Worm (Caenorhabditis elegans) whole organism, young adult: Measurements from ENCODE around the gene unc-53.

Experiments
- B0261.1 ChIP-seq: sonication (generic microtip); optimal IDR thresholded peaks from 2 replicates; lab custom pipeline; 2016; ENCODE audit warnings: mild to moderate bottlenecking, missing genetic modification characterization, moderate library complexity, missing compliant biosample characterization
- C17E4.6 ChIP-seq: fragments of 200-800 bp; sonication (Bioruptor generic); IDR thresholded peaks from 2 replicates; pipeline ENCODE4 v1.3.6; 2022; ENCODE audit warnings: missing genetic modification reagents, missing genetic modification characterization, missing compliant biosample characterization
- D2030.7 ChIP-seq: fragments of 200-800 bp; sonication (Bioruptor generic); IDR thresholded peaks from 2 replicates; pipeline ENCODE4 v1.3.6; 2022; ENCODE audit warnings: missing genetic modification reagents, missing genetic modification characterization, missing compliant biosample characterization
- F22D6.2 ChIP-seq: sonication (generic microtip); optimal IDR thresholded peaks from 2 replicates; lab custom pipeline; 2016; ENCODE audit warnings: mild to moderate bottlenecking, missing genetic modification characterization, missing compliant biosample characterization
- F23B12.7 ChIP-seq: sonication (generic microtip); optimal IDR thresholded peaks from 2 replicates; lab custom pipeline; 2017; ENCODE audit warnings: missing genetic modification characterization, mild to moderate bottlenecking, missing compliant biosample characterization, antibody characterized with exemption, moderate library complexity; ENCODE audit not compliant: insufficient read depth
- F39B2.1 ChIP-seq: fragments of 200-800 bp; sonication (Bioruptor generic); IDR thresholded peaks from 2 replicates; pipeline ENCODE4 v1.3.6; 2022; ENCODE audit warnings: missing genetic modification reagents, missing genetic modification characterization, missing compliant biosample characterization
- F49E8.2 ChIP-seq: sonication (generic microtip); optimal IDR thresholded peaks from 3 replicates; lab custom pipeline; 2017; ENCODE audit warnings: missing genetic modification characterization, mild to moderate bottlenecking, missing compliant biosample characterization, antibody characterized with exemption, moderate library complexity; ENCODE audit not compliant: insufficient read depth
- K11D2.4 ChIP-seq: fragments of 200-800 bp; sonication (Bioruptor generic); IDR thresholded peaks from 2 replicates; pipeline ENCODE4 v1.3.6; 2022; ENCODE audit warnings: missing genetic modification reagents, missing genetic modification characterization, missing compliant biosample characterization
- T07F8.4 ChIP-seq: sonication (generic microtip); optimal IDR thresholded peaks from 2 replicates; lab custom pipeline; 2016; ENCODE audit warnings: mild to moderate bottlenecking, missing genetic modification characterization, moderate library complexity, missing compliant biosample characterization
- Y53F4B.3 ChIP-seq: fragments of 200-800 bp; sonication (Bioruptor generic); IDR thresholded peaks from 2 replicates; pipeline ENCODE4 v1.3.6; 2022; ENCODE audit warnings: missing genetic modification reagents, missing genetic modification characterization, missing compliant biosample characterization
- aptf-3 ChIP-seq: fragments of 200-800 bp; sonication (Bioruptor generic); IDR thresholded peaks from 2 replicates; pipeline ENCODE4 v1.3.6; 2022; ENCODE audit warnings: missing genetic modification characterization, missing compliant biosample characterization
- atf-7 ChIP-seq: sonication (generic microtip); optimal IDR thresholded peaks from 2 replicates; lab custom pipeline; 2017; ENCODE audit warnings: mild to moderate bottlenecking, missing genetic modification characterization, missing compliant biosample characterization
- athp-1 ChIP-seq: sonication (generic microtip); optimal IDR thresholded peaks from 2 replicates; lab custom pipeline; 2017; ENCODE audit warnings: mild to moderate bottlenecking, missing genetic modification characterization, missing compliant biosample characterization
- cebp-1 ChIP-seq, 2 experiments: fragments of 200-800 bp in 1 of 2; sonication (Bioruptor generic) in 1 of 2; sonication (generic microtip) in 1 of 2; IDR thresholded peaks in 1 of 2; optimal IDR thresholded peaks in 1 of 2; 2 replicates each; pipeline versions ENCODE4 v1.3.6 to Lab custom; 2017 to 2022; ENCODE audit warnings: missing compliant biosample characterization in 2 of 2, missing genetic modification characterization in 2 of 2, mild to moderate bottlenecking in 1 of 2, missing genetic modification reagents in 1 of 2, moderate library complexity in 1 of 2
- chd-7 ChIP-seq: sonication (generic microtip); optimal IDR thresholded peaks from 2 replicates; lab custom pipeline; 2016; ENCODE audit warnings: mild to moderate bottlenecking, missing genetic modification characterization, moderate library complexity, missing compliant biosample characterization
- die-1 ChIP-seq: sonication (generic microtip); optimal IDR thresholded peaks from 2 replicates; lab custom pipeline; 2016; ENCODE audit warnings: missing genotype, mild to moderate bottlenecking, missing genetic modification characterization, missing compliant biosample characterization
- dox-1 ChIP-seq: fragments of 200-800 bp; sonication (Bioruptor generic); IDR thresholded peaks from 2 replicates; pipeline ENCODE4 v1.3.6; 2022; ENCODE audit warnings: missing genetic modification reagents, missing genetic modification characterization, missing compliant biosample characterization
- dpff-1 ChIP-seq: sonication (generic microtip); optimal IDR thresholded peaks from 2 replicates; lab custom pipeline; 2017; ENCODE audit warnings: mild to moderate bottlenecking, missing genetic modification characterization, missing compliant biosample characterization
- efl-1 ChIP-seq: fragments of 150-350 bp; optimal IDR thresholded peaks from 2 replicates; lab custom pipeline; 2014; ENCODE audit warnings: missing biosample characterization, missing genetic modification reagents, missing genetic modification characterization
- fkh-3 ChIP-seq: sonication (generic microtip); optimal IDR thresholded peaks from 2 replicates; lab custom pipeline; 2016; ENCODE audit warnings: mild to moderate bottlenecking, missing genetic modification characterization, missing compliant biosample characterization
- gei-17 ChIP-seq: fragments of 200-800 bp; sonication (Bioruptor generic); optimal IDR thresholded peaks from 2 replicates; lab custom pipeline; 2018; ENCODE audit warnings: mild to moderate bottlenecking, missing genetic modification characterization, missing compliant biosample characterization
- him-1 ChIP-seq: sonication (generic microtip); optimal IDR thresholded peaks from 2 replicates; lab custom pipeline; 2016; ENCODE audit warnings: missing genotype, missing genetic modification reagents, missing genetic modification characterization, missing compliant biosample characterization
- hlh-26 ChIP-seq: fragments of 200-800 bp; sonication (Bioruptor generic); conservative IDR thresholded peaks from 2 replicates; pipeline ENCODE4 v1.3.6; 2022; ENCODE audit warnings: missing genetic modification reagents, missing genetic modification characterization, missing compliant biosample characterization
- hmg-1.2 ChIP-seq: fragments of 200-800 bp; sonication (Bioruptor generic); IDR thresholded peaks from 2 replicates; pipeline ENCODE4 v1.3.6; 2022; ENCODE audit warnings: missing genetic modification reagents, missing genetic modification characterization, missing compliant biosample characterization
- hrde-1 ChIP-seq: sonication (generic microtip); optimal IDR thresholded peaks from 2 replicates; lab custom pipeline; 2016; ENCODE audit warnings: missing genetic modification characterization, mild to moderate bottlenecking, missing compliant biosample characterization, moderate library complexity, missing genotype, missing genetic modification reagents, borderline replicate concordance
- hsf-1 ChIP-seq: fragments of 200-800 bp; sonication (Bioruptor generic); IDR thresholded peaks from 2 replicates; pipeline ENCODE4 v1.3.6; 2022; ENCODE audit warnings: missing genetic modification reagents, missing genetic modification characterization, missing compliant biosample characterization
- lag-1 ChIP-seq: fragments of 200-800 bp; sonication (Bioruptor generic); IDR thresholded peaks from 2 replicates; pipeline ENCODE4 v1.3.6; 2022; ENCODE audit warnings: missing genetic modification reagents, missing genetic modification characterization, missing compliant biosample characterization
- lin-54 ChIP-seq: fragments of 200-800 bp; sonication (Bioruptor generic); optimal IDR thresholded peaks from 2 replicates; lab custom pipeline; 2018; ENCODE audit warnings: mild to moderate bottlenecking, missing genetic modification characterization, missing compliant biosample characterization
- lir-1 ChIP-seq: fragments of 200-800 bp; sonication (Bioruptor generic); conservative IDR thresholded peaks from 2 replicates; pipeline ENCODE4 v1.3.6; 2022; ENCODE audit warnings: missing genetic modification reagents, missing genetic modification characterization, missing compliant biosample characterization
- lsy-27 ChIP-seq: sonication (generic microtip); optimal IDR thresholded peaks from 2 replicates; lab custom pipeline; 2017; ENCODE audit warnings: missing genetic modification characterization, mild to moderate bottlenecking, missing compliant biosample characterization, antibody characterized with exemption, missing genotype, borderline replicate concordance; ENCODE audit not compliant: insufficient read depth
- madf-10 ChIP-seq: sonication (generic microtip); optimal IDR thresholded peaks from 2 replicates; lab custom pipeline; 2016; ENCODE audit warnings: mild to moderate bottlenecking, missing genetic modification characterization, missing compliant biosample characterization
- madf-8 ChIP-seq: fragments of 200-800 bp; sonication (Bioruptor generic); conservative IDR thresholded peaks from 2 replicates; pipeline ENCODE4 v1.3.6; 2022; ENCODE audit warnings: missing genetic modification reagents, missing genetic modification characterization, missing compliant biosample characterization
- mcd-1 ChIP-seq: fragments of 200-800 bp; sonication (Bioruptor generic); IDR thresholded peaks from 2 replicates; pipeline ENCODE4 v1.3.6; 2022; ENCODE audit warnings: missing genetic modification reagents, missing genetic modification characterization, missing compliant biosample characterization
- mes-4 ChIP-seq: sonication (generic microtip); optimal IDR thresholded peaks from 2 replicates; lab custom pipeline; 2016; ENCODE audit warnings: missing genotype, missing genetic modification characterization, missing compliant biosample characterization
- nhr-27 ChIP-seq: fragments of 200-800 bp; sonication (Bioruptor generic); optimal IDR thresholded peaks from 2 replicates; lab custom pipeline; 2018; ENCODE audit warnings: mild to moderate bottlenecking, missing genetic modification characterization, moderate library complexity, missing compliant biosample characterization
- rcor-1 ChIP-seq: fragments of 200-800 bp; sonication (Bioruptor generic); IDR thresholded peaks from 2 replicates; pipeline ENCODE4 v1.3.6; 2022; ENCODE audit warnings: missing genetic modification reagents, missing genetic modification characterization, missing compliant biosample characterization
- repo-1 ChIP-seq: sonication (generic microtip); optimal IDR thresholded peaks from 2 replicates; lab custom pipeline; 2017; ENCODE audit warnings: mild to moderate bottlenecking, missing genetic modification characterization, missing compliant biosample characterization
- sea-2 ChIP-seq: fragments of 200-800 bp; sonication (Bioruptor generic); IDR thresholded peaks from 2 replicates; pipeline ENCODE4 v1.3.6; 2022; ENCODE audit warnings: missing genetic modification characterization, missing compliant biosample characterization
- snpc-1.1 ChIP-seq: sonication (generic microtip); optimal IDR thresholded peaks from 2 replicates; lab custom pipeline; 2017; ENCODE audit warnings: missing genetic modification characterization, mild to moderate bottlenecking, missing compliant biosample characterization, antibody characterized with exemption, moderate library complexity, missing genotype, missing genetic modification reagents; ENCODE audit not compliant: insufficient read depth
- snpc-3.4 ChIP-seq: sonication (generic microtip); optimal IDR thresholded peaks from 2 replicates; lab custom pipeline; 2017; ENCODE audit warnings: missing genetic modification characterization, mild to moderate bottlenecking, missing compliant biosample characterization, antibody characterized with exemption, moderate library complexity, missing genotype, missing genetic modification reagents
- sptf-2 ChIP-seq: fragments of 200-800 bp; sonication (Bioruptor generic); optimal IDR thresholded peaks from 2 replicates; lab custom pipeline; 2018; ENCODE audit warnings: mild to moderate bottlenecking, missing genetic modification characterization, missing compliant biosample characterization
- tlf-1 ChIP-seq: fragments of 200-800 bp; sonication (Bioruptor generic); optimal IDR thresholded peaks from 2 replicates; lab custom pipeline; 2018; ENCODE audit warnings: mild to moderate bottlenecking, missing genetic modification characterization, missing compliant biosample characterization
- unc-62 ChIP-seq: fragments of 150-350 bp; optimal IDR thresholded peaks from 2 replicates; lab custom pipeline; 2014; ENCODE audit warnings: missing biosample characterization, missing genetic modification reagents, missing genetic modification characterization
- xnd-1 ChIP-seq: sonication (generic microtip); optimal IDR thresholded peaks from 2 replicates; lab custom pipeline; 2016; ENCODE audit warnings: missing genotype, missing genetic modification reagents, missing genetic modification characterization, missing compliant biosample characterization
- zim-3 ChIP-seq: sonication (generic microtip); optimal IDR thresholded peaks from 2 replicates; lab custom pipeline; 2017; ENCODE audit warnings: mild to moderate bottlenecking, missing genetic modification characterization, moderate library complexity, missing compliant biosample characterization
- ztf-22 ChIP-seq: fragments of 200-800 bp; sonication (Bioruptor generic); optimal IDR thresholded peaks from 2 replicates; lab custom pipeline; 2018; ENCODE audit warnings: mild to moderate bottlenecking, missing genetic modification characterization, moderate library complexity, missing compliant biosample characterization

unc-53 gene

ce11 chrII:11097154-11097887, 8.1 kb upstream of the unc-53 start, which contains the start of the genes rpl-36.A and nuo-1 (continued):
- TF ChIP-seq B0261.1 (tag; lab: Kevin White, UChicago) (no peak), him-1 (tag; lab: Kevin White, UChicago) (peak; percentile 30), chd-7 (tag; lab: Kevin White, UChicago) (no peak), lsy-27 (no peak), atf-7 (no peak), T07F8.4 (no peak), efl-1 (GFP tag; lab: Kevin White, UChicago) (peak; percentile 13), hmg-1.2 (peak; percentile 42; the same call in 1 of the 2 replicates), ztf-22 (GFP tag; lab: Kevin White, UChicago) (no peak), dpff-1 (tag; lab: Kevin White, UChicago) (no peak), hlh-26 (GFP tag; lab: Robert Waterston, UW) (no peak), dox-1 (GFP tag; lab: Robert Waterston, UW) (peak; percentile 38; the same call in 1 of the 2 replicates), nhr-27 (tag; lab: Kevin White, UChicago) (no peak), tlf-1 (GFP tag; lab: Kevin White, UChicago) (no peak), hrde-1 (tag; lab: Kevin White, UChicago) (no peak), zim-3 (tag; lab: Kevin White, UChicago) (no peak), snpc-3.4 (peak; percentile 60), madf-10 (tag; lab: Kevin White, UChicago) (no peak), repo-1 (no peak), xnd-1 (tag; lab: Kevin White, UChicago) (no peak), D2030.7 (GFP tag; lab: Robert Waterston, UW) (peak; percentile 71), gei-17 (GFP tag; lab: Kevin White, UChicago) (no peak), die-1 (tag; lab: Kevin White, UChicago) (no peak), sptf-2 (GFP tag; lab: Kevin White, UChicago) (no peak), rcor-1 (GFP tag; lab: Robert Waterston, UW) (0 out of 2 replicates have a peak, but pooled peaks have one; percentile 19), F49E8.2 (tag; lab: Kevin White, UChicago) (peak; percentile 47), lin-54 (GFP tag; lab: Kevin White, UChicago) (peak; percentile 73), fkh-3 (tag; lab: Kevin White, UChicago) (no peak), lag-1 (GFP tag; lab: Robert Waterston, UW) (no peak), F22D6.2 (tag; lab: Kevin White, UChicago) (no peak), C17E4.6 (GFP tag; lab: Robert Waterston, UW) (no peak), madf-8 (peak; percentile 55), K11D2.4 (GFP tag; lab: Robert Waterston, UW) (0 out of 2 replicates have a peak, but pooled peaks have one; percentile 9), cebp-1 (GFP tag; IDR thresholded peaks at IDR 0.05; lab: Robert Waterston, UW) (no peak), cebp-1 (tag; optimal IDR thresholded peaks at IDR 0.05; lab: Kevin White, UChicago) (peak; percentile 49), lir-1 (GFP tag; lab: Robert Waterston, UW) (no peak), aptf-3 (GFP tag; lab: Robert Waterston, UW) (no peak), mcd-1 (peak; percentile 70), F39B2.1 (GFP tag; lab: Robert Waterston, UW) (no peak), Y53F4B.3 (GFP tag; lab: Robert Waterston, UW) (no peak), mes-4 (tag; lab: Kevin White, UChicago) (no peak), athp-1 (no peak), sea-2 (GFP tag; lab: Robert Waterston, UW) (no peak), F23B12.7 (tag; lab: Kevin White, UChicago) (peak; percentile 91), unc-62 (GFP tag; lab: Kevin White, UChicago) (peak; percentile 9), hsf-1 (GFP tag; lab: Robert Waterston, UW) (no peak), snpc-1.1 (tag; lab: Kevin White, UChicago) (peak; percentile 16)
